Worm (Caenorhabditis elegans) whole organism, midembryonic: Measurements from ENCODE around the gene tbck-1.

Experiments
- T22C8.4 ChIP-seq: fragments of 200-800 bp; sonication (Bioruptor generic); IDR thresholded peaks from 2 replicates; pipeline ENCODE4 v1.3.6; 2022; ENCODE audit warnings: missing genetic modification characterization, missing compliant biosample characterization
- cog-1 ChIP-seq: sonication (generic microtip); optimal IDR thresholded peaks from 2 replicates; lab custom pipeline; 2016; ENCODE audit warnings: missing genetic modification characterization, missing compliant biosample characterization
- flt-1 ChIP-seq: fragments of 200-800 bp; sonication (Bioruptor generic); IDR thresholded peaks from 2 replicates; pipeline ENCODE4 v1.3.6; 2022; ENCODE audit warnings: missing genetic modification characterization, missing compliant biosample characterization
- klf-2 ChIP-seq: fragments of 200-800 bp; sonication (Bioruptor generic); conservative IDR thresholded peaks from 2 replicates; pipeline ENCODE4 v1.3.6; 2022; ENCODE audit warnings: missing genetic modification reagents, missing genetic modification characterization, missing compliant biosample characterization
- med-1 ChIP-seq: sonication (generic microtip); optimal IDR thresholded peaks from 2 replicates; lab custom pipeline; 2017; ENCODE audit warnings: missing genetic modification characterization, mild to moderate bottlenecking, missing compliant biosample characterization, antibody characterized with exemption, missing genetic modification reagents; ENCODE audit not compliant: insufficient read depth
- ref-1 ChIP-seq: fragments of 200-800 bp; sonication (Bioruptor generic); conservative IDR thresholded peaks from 2 replicates; pipeline ENCODE4 v1.3.6; 2022; ENCODE audit warnings: missing genetic modification reagents, missing genetic modification characterization, missing compliant biosample characterization
- tab-1 ChIP-seq: fragments of 200-800 bp; sonication (Bioruptor generic); IDR thresholded peaks from 2 replicates; pipeline ENCODE4 v1.3.6; 2022; ENCODE audit warnings: missing genetic modification characterization, missing compliant biosample characterization
- ztf-23 ChIP-seq: fragments of 200-800 bp; sonication (Bioruptor generic); IDR thresholded peaks from 2 replicates; pipeline ENCODE4 v1.3.6; 2022; ENCODE audit warnings: missing genetic modification reagents, missing genetic modification characterization, missing compliant biosample characterization
- ztf-29 ChIP-seq: fragments of 200-800 bp; sonication (Bioruptor generic); IDR thresholded peaks from 2 replicates; pipeline ENCODE4 v1.3.6; 2022; ENCODE audit warnings: missing genetic modification reagents, missing genetic modification characterization, missing compliant biosample characterization

tbck-1 gene

DNA sequence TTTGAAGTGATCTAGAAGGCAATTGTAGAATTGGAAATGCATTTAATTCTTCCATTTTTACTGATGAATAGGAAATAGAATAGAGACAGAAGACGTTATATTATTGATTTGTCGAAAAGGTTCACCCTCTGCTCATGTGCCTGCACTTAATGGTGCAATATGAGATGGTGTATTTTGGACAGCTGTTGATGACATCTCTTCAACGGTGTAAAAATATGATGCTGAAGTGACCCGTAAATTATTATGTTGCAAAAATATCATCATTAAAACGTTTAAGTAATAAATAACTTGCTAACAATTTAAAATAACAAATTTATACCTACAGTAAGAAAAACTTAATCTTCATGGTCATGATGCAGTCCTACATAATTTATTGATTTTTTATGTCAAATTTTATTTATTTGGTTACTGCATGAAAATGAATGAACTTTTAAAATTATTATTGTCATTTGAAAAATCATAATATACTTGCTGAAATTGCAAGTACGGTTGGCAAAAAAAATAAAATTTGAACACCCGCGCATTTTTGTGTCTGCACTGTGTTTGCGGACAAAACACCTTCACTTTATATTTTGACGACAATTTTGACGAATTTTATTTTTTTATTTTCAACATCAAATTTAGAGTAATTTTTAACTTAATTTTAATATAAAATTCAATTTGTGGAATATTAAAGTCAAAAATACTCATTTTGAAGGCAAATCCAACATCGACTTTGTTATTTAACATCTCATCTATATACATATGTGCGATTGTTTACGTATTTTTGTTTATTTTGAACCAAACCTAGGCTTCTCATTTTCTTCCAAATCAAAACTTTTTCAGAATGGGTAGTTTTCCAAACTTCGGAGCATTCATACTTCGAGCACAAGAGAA lies at the start of gene tbck-1, which contains the start of gene fbxb-88:
Gene tbck-1 (plus strand): TSS at position 826 of the 876 bp plus-strand sequence.
Gene fbxb-88 (minus strand): TSS at position 151 of the 876 bp plus-strand sequence.
- no peak for TF ChIP-seq flt-1 (GFP tag; lab: Robert Waterston, UW)
- TF ChIP-seq med-1 (GFP tag; lab: Kevin White, UChicago) = no peak
- TF ChIP-seq T22C8.4 (GFP tag; lab: Robert Waterston, UW) = no peak
- no peak for TF ChIP-seq cog-1 (tag; lab: Kevin White, UChicago)
- TF ChIP-seq klf-2 = no peak
- no peak for TF ChIP-seq ztf-23 (GFP tag; lab: Robert Waterston, UW)
- TF ChIP-seq tab-1 (GFP tag; lab: Robert Waterston, UW) = no peak
- TF ChIP-seq ztf-29 = no peak
- no peak for TF ChIP-seq ref-1 (GFP tag; lab: Robert Waterston, UW)

DNA sequence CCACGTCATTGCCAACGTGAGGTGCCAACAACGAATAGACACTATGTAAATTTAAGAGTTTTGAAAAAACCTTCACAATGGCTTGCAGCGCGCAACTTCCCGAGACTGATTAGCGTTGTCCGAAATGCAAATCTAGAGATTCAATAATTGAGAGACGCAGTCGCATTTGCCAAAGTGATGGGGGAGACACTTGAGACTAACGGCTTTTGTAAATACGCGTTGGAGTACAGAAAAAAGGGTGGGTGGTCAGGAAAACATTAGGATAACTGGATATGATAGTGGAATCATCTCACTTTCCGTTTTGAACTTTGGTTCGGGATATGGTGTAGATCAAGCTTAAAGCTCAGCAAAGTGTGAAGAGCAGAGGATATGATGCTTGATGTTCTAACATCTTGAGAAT lies 48.6 kb upstream of the tbck-1 start:
- TF ChIP-seq T22C8.4 (GFP tag; lab: Robert Waterston, UW) = no peak

DNA sequence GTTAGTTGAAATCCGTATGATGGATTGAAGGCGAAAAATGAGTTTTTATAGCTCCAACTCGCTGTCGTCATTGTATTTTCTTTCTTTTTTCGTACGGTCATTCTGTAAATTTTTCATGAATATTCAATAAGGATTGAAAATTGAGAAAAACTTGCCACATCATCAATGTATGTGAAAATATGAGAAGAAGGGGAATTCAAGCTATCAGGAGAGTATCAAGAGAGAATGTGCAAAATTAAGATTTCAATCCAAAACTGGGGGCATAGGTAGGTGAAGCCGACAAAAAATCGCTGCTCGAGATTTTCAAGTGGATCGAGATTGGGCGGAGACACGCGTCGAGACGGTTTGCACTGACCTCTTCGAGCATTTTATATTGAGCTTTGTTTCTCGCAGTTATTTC lies 43.9 kb upstream of the tbck-1 start, which contains the start of gene nep-12:
Gene nep-12 (minus strand): TSS at position 101 of the 400 bp plus-strand sequence.
- no peak for TF ChIP-seq flt-1 (GFP tag; lab: Robert Waterston, UW)
- TF ChIP-seq med-1 (GFP tag; lab: Kevin White, UChicago) = no peak
- TF ChIP-seq klf-2 = no peak
- no peak for TF ChIP-seq ref-1 (GFP tag; lab: Robert Waterston, UW)
- no peak for TF ChIP-seq cog-1 (tag; lab: Kevin White, UChicago)
- no peak for TF ChIP-seq ztf-23 (GFP tag; lab: Robert Waterston, UW)
- no peak for TF ChIP-seq T22C8.4 (GFP tag; lab: Robert Waterston, UW)
- no peak for TF ChIP-seq ztf-29
- no peak for TF ChIP-seq tab-1 (GFP tag; lab: Robert Waterston, UW)

DNA sequence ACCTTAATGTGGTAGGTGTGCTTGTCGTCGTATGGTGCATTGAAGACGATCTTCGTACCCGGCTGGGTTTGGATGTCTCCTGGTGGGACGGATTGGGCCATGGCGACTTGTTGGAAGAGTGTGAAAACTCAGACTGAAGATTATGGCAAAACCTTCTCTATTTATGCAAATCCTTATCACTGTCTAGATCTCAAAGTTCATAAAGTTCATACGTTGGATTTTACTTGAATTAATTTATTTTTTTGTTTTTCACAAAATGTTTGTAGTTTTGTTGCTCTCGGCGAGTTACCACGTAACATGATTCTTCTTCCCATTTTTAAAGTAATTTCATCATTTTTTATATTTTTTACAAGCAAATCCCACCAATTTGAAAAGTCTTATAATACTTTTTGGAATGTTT lies 42.2 kb upstream of the tbck-1 start, which contains the start of gene msp-3:
Gene msp-3 (minus strand): TSS at position 101 of the 400 bp plus-strand sequence.
- no peak for TF ChIP-seq ref-1 (GFP tag; lab: Robert Waterston, UW)
- no peak for TF ChIP-seq tab-1 (GFP tag; lab: Robert Waterston, UW)
- no peak for TF ChIP-seq ztf-29
- no peak for TF ChIP-seq flt-1 (GFP tag; lab: Robert Waterston, UW)
- no peak for TF ChIP-seq ztf-23 (GFP tag; lab: Robert Waterston, UW)
- TF ChIP-seq med-1 (GFP tag; lab: Kevin White, UChicago) = no peak

DNA sequence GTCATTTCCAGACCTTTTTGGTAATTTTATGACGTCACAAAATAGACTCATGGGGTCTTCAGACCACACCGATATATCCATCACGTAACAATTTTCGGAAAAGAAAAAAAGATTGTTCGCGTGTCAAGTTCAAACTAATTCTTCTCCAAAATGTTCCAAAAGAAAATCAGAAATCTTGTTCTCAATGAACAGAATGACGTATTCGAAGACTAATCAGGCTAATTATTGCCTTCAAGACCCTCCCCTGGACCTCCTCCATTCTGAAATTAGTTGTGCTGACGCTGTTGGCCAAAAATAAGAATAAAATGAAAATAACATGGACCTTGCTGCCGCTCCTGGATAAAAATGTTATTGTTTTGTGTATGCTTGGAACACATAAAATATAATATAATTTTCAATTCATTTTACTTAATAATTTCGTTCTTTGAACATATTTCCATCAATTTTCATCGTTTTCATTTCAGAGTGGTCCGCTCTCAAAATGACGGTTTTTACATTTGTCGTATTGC lies 38.5 kb upstream of the tbck-1 start, which contains the start of gene F26G1.15:
Gene F26G1.15 (plus strand): TSS at position 459 of the 509 bp plus-strand sequence.
- TF ChIP-seq ztf-29 (no peak), med-1 (GFP tag; lab: Kevin White, UChicago) (no peak), klf-2 (no peak), ref-1 (GFP tag; lab: Robert Waterston, UW) (no peak), ztf-23 (GFP tag; lab: Robert Waterston, UW) (no peak), flt-1 (GFP tag; lab: Robert Waterston, UW) (no peak), cog-1 (tag; lab: Kevin White, UChicago) (no peak), T22C8.4 (GFP tag; lab: Robert Waterston, UW) (no peak)

DNA sequence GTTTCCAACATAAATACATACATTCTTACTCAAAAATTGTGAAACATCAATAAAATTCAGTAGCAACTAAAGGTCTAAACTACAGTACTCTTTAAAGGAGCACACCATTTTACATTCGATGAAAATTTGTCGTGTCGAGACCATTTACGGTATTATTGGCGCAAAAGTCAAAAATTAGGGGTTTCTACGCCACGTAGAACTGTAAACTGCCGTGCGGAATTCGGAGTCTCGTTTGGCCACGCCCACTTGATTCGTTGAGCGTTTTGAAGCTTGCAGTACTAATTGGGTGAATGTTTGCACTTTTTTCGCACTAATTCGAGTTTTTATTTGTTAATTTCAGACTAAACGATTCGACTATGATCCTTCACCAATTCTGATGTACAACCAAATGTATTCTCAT lies 37.7 kb upstream of the tbck-1 start:
- TF ChIP-seq flt-1 (GFP tag; lab: Robert Waterston, UW) (peak; percentile 25; the same call in 1 of the 2 replicates), tab-1 (GFP tag; lab: Robert Waterston, UW) (no peak), med-1 (GFP tag; lab: Kevin White, UChicago) (no peak), ref-1 (GFP tag; lab: Robert Waterston, UW) (no peak)

DNA sequence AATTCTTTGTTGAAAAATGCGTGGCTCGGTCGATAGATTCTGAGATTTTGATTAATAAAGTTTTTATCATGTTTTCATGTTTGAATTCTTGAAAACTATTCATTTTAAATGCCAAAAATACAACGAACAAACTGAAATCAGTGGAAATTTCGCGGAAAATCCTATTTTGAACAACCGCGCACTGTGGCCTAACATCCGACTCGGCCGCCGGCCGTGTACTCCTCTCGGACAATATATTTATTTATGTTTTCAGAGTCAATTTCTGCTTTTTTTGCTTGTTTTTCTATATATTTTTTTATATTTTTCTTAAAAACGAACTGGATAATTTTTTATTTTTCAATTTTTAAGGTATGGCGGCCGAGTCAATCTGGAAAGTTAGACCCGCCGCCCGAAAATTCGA lies 37.1 kb upstream of the tbck-1 start, which contains the start of gene F26G1.1:
Gene F26G1.1 (plus strand): TSS at position 347 of the 400 bp plus-strand sequence.
- TF ChIP-seq med-1 (GFP tag; lab: Kevin White, UChicago) = no peak
- TF ChIP-seq cog-1 (tag; lab: Kevin White, UChicago) = peak; percentile 24
- no peak for TF ChIP-seq T22C8.4 (GFP tag; lab: Robert Waterston, UW)
- no peak for TF ChIP-seq ref-1 (GFP tag; lab: Robert Waterston, UW)
- TF ChIP-seq flt-1 (GFP tag; lab: Robert Waterston, UW) = peak; percentile 82
- TF ChIP-seq ztf-29 = no peak
- no peak for TF ChIP-seq tab-1 (GFP tag; lab: Robert Waterston, UW)
- TF ChIP-seq ztf-23 (GFP tag; lab: Robert Waterston, UW) = peak; percentile 81
- no peak for TF ChIP-seq klf-2

DNA sequence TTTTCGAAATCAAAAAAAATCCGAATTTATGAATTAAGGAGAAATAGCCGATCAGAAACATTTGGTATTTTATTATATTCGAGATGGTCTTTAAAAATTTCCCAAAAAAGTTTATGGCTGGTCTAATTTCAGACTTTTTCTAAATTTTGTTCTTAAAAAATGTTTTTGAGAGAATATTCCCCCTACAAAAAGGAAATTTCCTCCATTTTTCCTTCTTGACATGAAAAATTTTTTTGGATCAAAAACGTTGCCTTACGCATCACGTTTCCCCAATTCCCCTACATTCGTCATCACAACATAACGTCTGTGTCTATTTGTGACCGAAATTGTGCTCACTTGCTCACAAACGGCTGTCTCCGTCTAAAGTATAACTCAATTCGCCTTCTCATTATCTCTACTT lies 35.0 kb upstream of the tbck-1 start:
- TF ChIP-seq tab-1 (GFP tag; lab: Robert Waterston, UW) = no peak
- TF ChIP-seq med-1 (GFP tag; lab: Kevin White, UChicago) = no peak
- no peak for TF ChIP-seq ztf-23 (GFP tag; lab: Robert Waterston, UW)
- TF ChIP-seq T22C8.4 (GFP tag; lab: Robert Waterston, UW) = no peak
- no peak for TF ChIP-seq ref-1 (GFP tag; lab: Robert Waterston, UW)
- no peak for TF ChIP-seq klf-2
- TF ChIP-seq ztf-29 = no peak
- no peak for TF ChIP-seq cog-1 (tag; lab: Kevin White, UChicago)
- no peak for TF ChIP-seq flt-1 (GFP tag; lab: Robert Waterston, UW)

DNA sequence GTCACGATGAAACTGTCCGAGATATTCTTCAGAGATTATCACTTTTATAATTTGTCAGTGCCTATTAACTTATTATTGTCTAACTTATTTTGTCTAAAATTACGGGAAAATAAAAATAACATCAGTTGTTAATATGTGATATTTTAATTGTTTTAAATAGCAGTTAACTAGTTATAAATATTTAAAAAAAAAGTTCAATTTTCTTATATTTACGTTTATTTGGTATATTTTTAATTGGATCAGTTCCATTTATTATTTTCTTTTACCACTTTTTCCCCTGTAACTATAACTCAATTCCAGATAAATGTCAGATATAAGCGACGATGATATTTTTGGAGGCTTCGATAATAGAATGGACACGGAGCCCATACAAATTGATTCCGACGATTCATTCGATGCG lies 32.9 kb upstream of the tbck-1 start, which contains the start of gene C33F10.4:
Gene C33F10.4 (plus strand): TSS at position 301 of the 400 bp plus-strand sequence.
- TF ChIP-seq tab-1 (GFP tag; lab: Robert Waterston, UW) = no peak
- no peak for TF ChIP-seq ref-1 (GFP tag; lab: Robert Waterston, UW)
- TF ChIP-seq ztf-23 (GFP tag; lab: Robert Waterston, UW) = no peak
- TF ChIP-seq ztf-29 = no peak
- TF ChIP-seq T22C8.4 (GFP tag; lab: Robert Waterston, UW) = no peak
- TF ChIP-seq cog-1 (tag; lab: Kevin White, UChicago) = no peak
- no peak for TF ChIP-seq med-1 (GFP tag; lab: Kevin White, UChicago)
- TF ChIP-seq klf-2 = no peak
